Fruit fly (Drosophila melanogaster): ENCODE measurements around the gene CG8534.

The CG8534 gene

DNA sequence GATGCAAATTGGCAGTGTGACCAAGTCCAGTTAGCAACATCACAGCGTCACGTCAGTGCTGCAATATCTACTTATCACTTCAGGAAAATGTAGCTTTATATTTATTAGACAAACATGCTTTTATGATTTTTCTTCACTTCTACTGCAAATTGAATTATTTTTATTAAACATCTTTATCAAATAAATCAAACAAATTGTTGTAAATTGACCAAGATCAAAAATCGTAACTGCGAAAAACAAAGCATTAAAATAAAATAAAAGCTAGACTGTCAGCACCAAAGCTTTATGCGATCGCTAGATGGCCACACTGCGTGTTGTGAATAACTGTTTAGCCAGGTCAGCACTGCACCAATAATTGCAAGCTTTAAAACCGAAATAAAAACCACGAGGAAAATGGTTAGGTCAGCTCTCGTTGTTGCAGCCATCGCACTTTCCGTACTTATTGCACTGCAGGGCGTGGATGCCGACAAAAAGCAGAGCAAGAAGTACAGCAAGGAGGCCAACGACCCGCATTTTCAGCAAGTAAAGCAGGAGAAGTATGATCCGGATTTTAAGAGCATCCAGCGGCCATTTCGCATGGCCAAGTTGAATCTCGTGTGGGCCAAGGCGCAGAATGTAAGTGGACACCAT is 21.3 kb upstream of the CG8534 start, which contains the start of the genes CG12945 and CG8507 (continued):
- TF ChIP-seq nmo (GFP tag; optimal IDR thresholded peaks at IDR 0.05) (peak; percentile 80), Oli (tag; optimal IDR thresholded peaks at IDR 0.05) (peak; percentile 13), CG7556 (GFP tag; optimal IDR thresholded peaks at IDR 0.05) (no peak), CG14965 (GFP tag; optimal IDR thresholded peaks at IDR 0.05; ENCODE audit: borderline replicate concordance) (no peak), tio (GFP tag; optimal IDR thresholded peaks at IDR 0.05) (no peak), NC2β (GFP tag; optimal IDR thresholded peaks at IDR 0.05) (no peak), bcd (GFP tag; optimal IDR thresholded peaks at IDR 0.05) (peak; percentile 60), yki (optimal IDR thresholded peaks at IDR 0.05) (no peak), Doc2 (GFP tag; IDR thresholded peaks at IDR 0.05) (no peak), seq (GFP tag; IDR thresholded peaks at IDR 0.05) (no peak), sens-2 (GFP tag; IDR thresholded peaks at IDR 0.05) (no peak), Pdp1 (GFP tag; optimal IDR thresholded peaks at IDR 0.05) (peak; percentile 56 to 59), lov (optimal IDR thresholded peaks at IDR 0.05) (no peak), lov (GFP tag; IDR thresholded peaks at IDR 0.05) (no peak), ssp (GFP tag; IDR thresholded peaks at IDR 0.05) (peak; percentile 40), Meics (GFP tag; optimal IDR thresholded peaks at IDR 0.05) (peak; percentile 52), CG8478 (optimal IDR thresholded peaks at IDR 0.05) (no peak), HLH4C (GFP tag; IDR thresholded peaks at IDR 0.05; ENCODE audit: partially characterized antibody) (no peak), bowl (GFP tag; IDR thresholded peaks at IDR 0.05) (no peak), CG9817 (tag; optimal IDR thresholded peaks at IDR 0.05) (peak; percentile 62), CG18011 (GFP tag; optimal IDR thresholded peaks at IDR 0.05) (peak; percentile 28), Lpt (GFP tag; optimal IDR thresholded peaks at IDR 0.05) (no peak), hkb (optimal IDR thresholded peaks at IDR 0.05) (no peak), hkb (GFP tag; IDR thresholded peaks at IDR 0.05) (no peak), Sin3A (optimal IDR thresholded peaks at IDR 0.05) (peak; percentile 85), rib (GFP tag; IDR thresholded peaks at IDR 0.05) (no peak), CG3407 (GFP tag; optimal IDR thresholded peaks at IDR 0.05) (no peak), CG11456 (GFP tag; IDR thresholded peaks at IDR 0.05) (no peak), tgo (GFP tag; IDR thresholded peaks at IDR 0.05) (peak; percentile 56; the same call in 2 of the 3 replicates), CG17829 (tag; optimal IDR thresholded peaks at IDR 0.05) (peak; percentile 54), row (GFP tag; IDR thresholded peaks at IDR 0.05) (peak; percentile 93), pb (GFP tag; optimal IDR thresholded peaks at IDR 0.05) (no peak), CG3995 (GFP tag; optimal IDR thresholded peaks at IDR 0.05) (peak; percentile 88), vnd (GFP tag; IDR thresholded peaks at IDR 0.05; ENCODE audit: partially characterized antibody) (no peak), Side (GFP tag; optimal IDR thresholded peaks at IDR 0.05) (no peak), Hey (tag; optimal IDR thresholded peaks at IDR 0.05) (no peak), chn (GFP tag; optimal IDR thresholded peaks at IDR 0.05) (peak; percentile 41), YL-1 (GFP tag; optimal IDR thresholded peaks at IDR 0.05) (peak; percentile 47), Hr78 (GFP tag; optimal IDR thresholded peaks at IDR 0.05) (no peak), CG9727 (GFP tag; optimal IDR thresholded peaks at IDR 0.05) (peak; percentile 42), emc (GFP tag; optimal IDR thresholded peaks at IDR 0.05) (no peak), Kr (GFP tag; optimal IDR thresholded peaks at IDR 0.05) (no peak), CG8388 (GFP tag; optimal IDR thresholded peaks at IDR 0.05) (no peak), Doc3 (GFP tag; IDR thresholded peaks at IDR 0.05; ENCODE audit: partially characterized antibody) (no peak), lmd (GFP tag; IDR thresholded peaks at IDR 0.05) (peak; percentile 51; the same call in 1 of the 2 replicates), run (tag; optimal IDR thresholded peaks at IDR 0.05) (no peak), CG10267 (tag; optimal IDR thresholded peaks at IDR 0.05) (peak; percentile 35), tup (GFP tag; optimal IDR thresholded peaks at IDR 0.05) (no peak), ato (GFP tag; IDR thresholded peaks at IDR 0.05; ENCODE audit: partially characterized antibody) (no peak), inv (GFP tag; IDR thresholded peaks at IDR 0.05; ENCODE audit: partially characterized antibody) (no peak), CG17385 (GFP tag; optimal IDR thresholded peaks at IDR 0.05) (no peak)

All from whole organism, embryonic.